Fruit fly (Drosophila melanogaster) whole organism, wandering third instar larva: Measurements from ENCODE around the gene RtcB.

Experiments used
- Abd-B ChIP-seq: fragments of >200 bp; optimal IDR thresholded peaks from 2 replicates; lab custom pipeline; 2017; ENCODE audit warnings: missing biosample characterization, missing genetic modification characterization
- CG32264 ChIP-seq: fragments of 200-800 bp; sonication (Bioruptor generic); optimal IDR thresholded peaks from 2 replicates; lab custom pipeline; 2016; ENCODE audit warnings: missing biosample characterization, missing genetic modification characterization
- CG9705 ChIP-seq: fragments of 200-800 bp; sonication (Bioruptor generic); optimal IDR thresholded peaks from 2 replicates; lab custom pipeline; 2018; ENCODE audit warnings: missing biosample characterization, mild to moderate bottlenecking, missing genetic modification characterization
- CrebA ChIP-seq: fragments of 200-800 bp; sonication (Bioruptor generic); optimal IDR thresholded peaks from 2 replicates; lab custom pipeline; 2016; ENCODE audit warnings: missing biosample characterization, mild to moderate bottlenecking, missing genetic modification characterization, borderline replicate concordance
- Dfd ChIP-seq: fragments of >200 bp; optimal IDR thresholded peaks from 2 replicates; lab custom pipeline; 2017; ENCODE audit warnings: missing biosample characterization, missing genetic modification characterization
- Dif ChIP-seq: fragments of 200-275, 200-300 bp; sonication (Bioruptor generic); optimal IDR thresholded peaks from 2 replicates; lab custom pipeline; 2018; ENCODE audit warnings: missing biosample characterization, missing genetic modification characterization; ENCODE audit not compliant: partially characterized antibody
- GATAd ChIP-seq: sonication (Bioruptor generic); optimal IDR thresholded peaks from 2 replicates; lab custom pipeline; 2016; ENCODE audit warnings: missing biosample characterization, missing genetic modification characterization
- HLH106 ChIP-seq: fragments of 200-800 bp; optimal IDR thresholded peaks from 3 replicates; lab custom pipeline; 2019; ENCODE audit warnings: missing biosample characterization, mild to moderate bottlenecking, missing genetic modification characterization, moderate library complexity
- Hnf4 ChIP-seq: fragments of 200-800 bp; sonication (Bioruptor generic); optimal IDR thresholded peaks from 2 replicates; lab custom pipeline; 2016; ENCODE audit warnings: missing biosample characterization, mild to moderate bottlenecking, missing genetic modification characterization
- Hr78 ChIP-seq: fragments of >200 bp; optimal IDR thresholded peaks from 2 replicates; lab custom pipeline; 2017; ENCODE audit warnings: missing biosample characterization, missing genetic modification characterization
- Hr83 ChIP-seq: fragments of 200-300 bp; sonication (Bioruptor generic); optimal IDR thresholded peaks from 2 replicates; lab custom pipeline; 2016; ENCODE audit warnings: missing biosample characterization, mild to moderate bottlenecking, missing genetic modification characterization, moderate library complexity; ENCODE audit not compliant: poor library complexity, severe bottlenecking
- Jra ChIP-seq: sonication (Bioruptor generic); optimal IDR thresholded peaks from 2 replicates; lab custom pipeline; 2016; ENCODE audit warnings: missing biosample characterization, missing genetic modification characterization
- Mio ChIP-seq: sonication (Bioruptor generic); optimal IDR thresholded peaks from 2 replicates; lab custom pipeline; 2016; ENCODE audit warnings: missing biosample characterization, missing genetic modification characterization
- Myc ChIP-seq: fragments of >200 bp; optimal IDR thresholded peaks from 2 replicates; lab custom pipeline; 2017
- N ChIP-seq: fragments of >200 bp; optimal IDR thresholded peaks from 2 replicates; lab custom pipeline; 2018; ENCODE audit warnings: missing biosample characterization, missing external identifiers, missing genetic modification characterization
- OdsH ChIP-seq: fragments of 200-800 bp; sonication (Bioruptor generic); optimal IDR thresholded peaks from 2 replicates; lab custom pipeline; 2016; ENCODE audit warnings: missing biosample characterization, mild to moderate bottlenecking, missing genetic modification characterization
- Rel ChIP-seq, 2 experiments: fragments of 200-800 bp; sonication (Bioruptor generic) in 1 of 2; optimal IDR thresholded peaks; 2 replicates in 1 of 2; 3 replicates in 1 of 2; lab custom pipeline; 2016 to 2019; ENCODE audit warnings: mild to moderate bottlenecking in 2 of 2, missing biosample characterization in 2 of 2, missing genetic modification characterization in 2 of 2, moderate library complexity in 1 of 2
- Sp1 ChIP-seq: fragments of 200-800 bp; sonication (Bioruptor generic); optimal IDR thresholded peaks from 3 replicates; lab custom pipeline; 2019; ENCODE audit warnings: missing biosample characterization, mild to moderate bottlenecking, missing genetic modification characterization, moderate library complexity
- Vsx2 ChIP-seq: fragments of 200-300, 225-300 bp; sonication (Bioruptor generic); optimal IDR thresholded peaks from 2 replicates; lab custom pipeline; 2018; ENCODE audit warnings: missing biosample characterization, missing genetic modification characterization; ENCODE audit not compliant: partially characterized antibody
- br ChIP-seq: fragments of 200-800 bp; sonication (Bioruptor generic); optimal IDR thresholded peaks from 2 replicates; lab custom pipeline; 2016; ENCODE audit warnings: missing biosample characterization, missing genetic modification characterization
- brk ChIP-seq: fragments of 200-800 bp; sonication (Bioruptor generic); optimal IDR thresholded peaks from 2 replicates; lab custom pipeline; 2016; ENCODE audit warnings: missing biosample characterization, mild to moderate bottlenecking, missing genetic modification characterization
- dl ChIP-seq, 2 experiments: fragments of 175-275, 200-275 bp in 1 of 2; fragments of 200-275 bp in 1 of 2; sonication (Bioruptor generic); optimal IDR thresholded peaks; lab custom pipeline; 2018; ENCODE audit warnings: mild to moderate bottlenecking in 2 of 2, missing biosample characterization in 2 of 2, missing genetic modification characterization in 2 of 2, moderate library complexity in 2 of 2; ENCODE audit not compliant: partially characterized antibody in 2 of 2, insufficient read depth in 1 of 2
- dmrt93B ChIP-seq: fragments of 200-800 bp; sonication (Bioruptor generic); optimal IDR thresholded peaks from 2 replicates; lab custom pipeline; 2018; ENCODE audit warnings: missing biosample characterization, mild to moderate bottlenecking, missing genetic modification characterization
- dsf ChIP-seq: sonication (Bioruptor generic); optimal IDR thresholded peaks from 2 replicates; lab custom pipeline; 2016; ENCODE audit warnings: missing biosample characterization, missing genetic modification characterization, borderline replicate concordance
- ey ChIP-seq: fragments of 200-800 bp; sonication (Bioruptor generic); optimal IDR thresholded peaks from 2 replicates; lab custom pipeline; 2016; ENCODE audit warnings: missing biosample characterization, missing genetic modification characterization
- foxo ChIP-seq, 2 experiments: fragments of 200-800 bp; sonication (Bioruptor generic); optimal IDR thresholded peaks; 2 replicates in 1 of 2; 3 replicates in 1 of 2; lab custom pipeline; 2016 to 2017; ENCODE audit warnings: missing biosample characterization in 2 of 2, missing genetic modification characterization in 2 of 2
- fru ChIP-seq: fragments of 200-800 bp; sonication (Bioruptor generic); optimal IDR thresholded peaks from 3 replicates; lab custom pipeline; 2016; ENCODE audit warnings: missing biosample characterization, mild to moderate bottlenecking, missing genetic modification characterization
- h ChIP-seq: fragments of 200-800 bp; sonication (Bioruptor generic); optimal IDR thresholded peaks from 3 replicates; lab custom pipeline; 2016; ENCODE audit warnings: missing biosample characterization, mild to moderate bottlenecking, missing genetic modification characterization
- jim ChIP-seq: fragments of 175-275, 200-325 bp; sonication (Bioruptor generic); optimal IDR thresholded peaks from 2 replicates; lab custom pipeline; 2016; ENCODE audit warnings: missing biosample characterization, mild to moderate bottlenecking, missing genetic modification characterization
- lola ChIP-seq: fragments of >200 bp; optimal IDR thresholded peaks from 2 replicates; lab custom pipeline; 2017; ENCODE audit warnings: missing biosample characterization, missing genetic modification characterization
- pan ChIP-seq: fragments of >200 bp; optimal IDR thresholded peaks from 2 replicates; lab custom pipeline; 2017
- psq ChIP-seq: fragments of 200-800 bp; sonication (Bioruptor generic); optimal IDR thresholded peaks from 3 replicates; lab custom pipeline; 2017; ENCODE audit warnings: missing biosample characterization, mild to moderate bottlenecking, missing genetic modification characterization, moderate library complexity
- rgr ChIP-seq: fragments of 200-800 bp; sonication (Bioruptor generic); optimal IDR thresholded peaks from 3 replicates; lab custom pipeline; 2016; ENCODE audit warnings: missing biosample characterization, mild to moderate bottlenecking, missing genetic modification characterization
- sage ChIP-seq: fragments of 200-800 bp; sonication (Bioruptor generic); optimal IDR thresholded peaks from 2 replicates; lab custom pipeline; 2016; ENCODE audit warnings: missing biosample characterization, mild to moderate bottlenecking, missing genetic modification characterization
- sv ChIP-seq: fragments of 200-800 bp; sonication (Bioruptor generic); optimal IDR thresholded peaks from 3 replicates; lab custom pipeline; 2016; ENCODE audit warnings: missing biosample characterization, missing genetic modification characterization
- tai ChIP-seq: sonication (Bioruptor generic); optimal IDR thresholded peaks from 2 replicates; lab custom pipeline; 2016; ENCODE audit warnings: missing biosample characterization, missing genetic modification characterization
- usp ChIP-seq: fragments of >200 bp; optimal IDR thresholded peaks from 2 replicates; lab custom pipeline; 2017; ENCODE audit warnings: missing biosample characterization, missing genetic modification characterization
- woc ChIP-seq: sonication (Bioruptor generic); optimal IDR thresholded peaks from 2 replicates; lab custom pipeline; 2016; ENCODE audit warnings: missing biosample characterization, mild to moderate bottlenecking, missing genetic modification characterization

The RtcB gene

dm6 chr2L:19424307-19424902, 6.0 kb upstream of the RtcB start:
- TF ChIP-seq Dfd (GFP tag; lab: Kevin White, UChicago) = no peak
- TF ChIP-seq pan = no peak
- TF ChIP-seq Dif (GFP tag; lab: Kevin White, UChicago) = no peak
- no peak for TF ChIP-seq fru (GFP tag; lab: Kevin White, UChicago)
- TF ChIP-seq dsf = no peak
- no peak for TF ChIP-seq CrebA (GFP tag; lab: Kevin White, UChicago)
- TF ChIP-seq Abd-B (GFP tag; lab: Kevin White, UChicago) = no peak
- TF ChIP-seq jim (GFP tag; lab: Kevin White, UChicago) = no peak
- no peak for TF ChIP-seq br
- no peak for TF ChIP-seq sv (GFP tag; lab: Kevin White, UChicago)

DNA sequence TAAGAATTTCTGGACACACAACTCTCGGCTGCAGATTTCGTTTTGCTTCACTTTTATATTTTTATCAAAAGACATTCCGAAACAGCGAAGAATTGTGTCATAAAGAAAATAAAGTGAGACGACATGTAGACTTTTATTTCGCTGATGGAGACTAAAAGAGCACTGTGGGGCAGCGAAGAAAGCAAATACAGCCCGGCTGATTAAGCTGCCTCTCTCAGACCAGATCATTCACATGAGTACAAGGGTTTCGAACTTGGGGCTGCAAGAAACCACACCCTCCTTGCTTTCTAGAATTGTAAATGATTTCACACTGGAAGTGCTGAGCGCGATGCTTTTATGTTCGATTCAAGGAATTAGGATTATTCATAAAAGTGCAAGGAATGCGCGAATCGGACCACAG, 5.3 kb upstream of the RtcB start:
- TF ChIP-seq h (GFP tag; lab: Kevin White, UChicago) (peak; percentile 5), Myc (lab: Kevin White, UChicago) (no peak), Hr83 (peak; percentile 28)

dm6 chr2L:19425765-19426329, 4.6 kb upstream of the RtcB start:
- no peak for TF ChIP-seq Hnf4
- TF ChIP-seq N (GFP tag; lab: Kevin White, UChicago) = no peak
- peak; percentile 70 for TF ChIP-seq brk (GFP tag; lab: Kevin White, UChicago)
- TF ChIP-seq Abd-B (GFP tag; lab: Kevin White, UChicago) = no peak
- peak; percentile 46 for TF ChIP-seq ey (GFP tag; lab: Kevin White, UChicago)
- peak; percentile 59 for TF ChIP-seq sage (GFP tag; lab: Kevin White, UChicago)
- peak; percentile 6 for TF ChIP-seq CG32264 (GFP tag; lab: Kevin White, UChicago)
- TF ChIP-seq Dfd (GFP tag; lab: Kevin White, UChicago) = no peak
- peak in 1 of 2 experiments; percentile 73 for TF ChIP-seq foxo (GFP tag; optimal IDR thresholded peaks at IDR 0.05; lab: Kevin White, UChicago)
- peak; percentile 68 for TF ChIP-seq rgr
- peak; percentile 21 for TF ChIP-seq dmrt93B (GFP tag; lab: Kevin White, UChicago)
- peak; percentile 30 for TF ChIP-seq woc (GFP tag; lab: Kevin White, UChicago)
- TF ChIP-seq usp (GFP tag; lab: Kevin White, UChicago) = no peak
- TF ChIP-seq Dif (GFP tag; lab: Kevin White, UChicago) = no peak
- peak; percentile 40 for TF ChIP-seq Sp1 (GFP tag; lab: Kevin White, UChicago)
- no peak for TF ChIP-seq tai (GFP tag; lab: Kevin White, UChicago)
- no peak for TF ChIP-seq Mio (GFP tag; lab: Kevin White, UChicago)
- no peak for TF ChIP-seq dsf
- no peak for TF ChIP-seq Jra (GFP tag; lab: Kevin White, UChicago)
- peak; percentile 53 for TF ChIP-seq psq
- TF ChIP-seq pan = no peak
- no peak for TF ChIP-seq lola (GFP tag; lab: Kevin White, UChicago)
- TF ChIP-seq fru (GFP tag; lab: Kevin White, UChicago) = peak; percentile 65
- TF ChIP-seq Vsx2 (GFP tag; lab: Kevin White, UChicago) = peak; percentile 81
- peak; percentile 69 for TF ChIP-seq HLH106
- TF ChIP-seq h (GFP tag; lab: Kevin White, UChicago) = peak; percentile 44
- peak; percentile 58 for TF ChIP-seq OdsH (GFP tag; lab: Kevin White, UChicago)
- TF ChIP-seq jim (GFP tag; lab: Kevin White, UChicago) = no peak
- no peak for TF ChIP-seq CG9705 (GFP tag; lab: Kevin White, UChicago)
- peak; percentile 94 for TF ChIP-seq sv (GFP tag; lab: Kevin White, UChicago)
- TF ChIP-seq Rel (GFP tag; optimal IDR thresholded peaks at IDR 0.05; lab: Kevin White, UChicago) = no peak
- no peak for TF ChIP-seq Rel (tag; optimal IDR thresholded peaks at IDR 0.05; lab: Kevin White, UChicago)
- TF ChIP-seq GATAd (GFP tag; lab: Kevin White, UChicago) = no peak
- TF ChIP-seq Hr78 (GFP tag; lab: Kevin White, UChicago) = no peak
- peak; percentile 29 for TF ChIP-seq br
- no peak for TF ChIP-seq Myc (lab: Kevin White, UChicago)
- TF ChIP-seq CrebA (GFP tag; lab: Kevin White, UChicago) = no peak
- TF ChIP-seq Hr83 = no peak
- TF ChIP-seq dl (GFP tag; optimal IDR thresholded peaks at IDR 0.05; lab: Kevin White, UChicago; ENCODE audit: insufficient read depth in 1 of 2, partially characterized antibody in 2 of 2) = no peak
